Worm (Caenorhabditis elegans): Measurements from ENCODE around the gene F02C12.3.
A peak's percentile ranks its signal among the peaks of the same experiment; 100 is the strongest.

The F02C12.3 gene

DNA sequence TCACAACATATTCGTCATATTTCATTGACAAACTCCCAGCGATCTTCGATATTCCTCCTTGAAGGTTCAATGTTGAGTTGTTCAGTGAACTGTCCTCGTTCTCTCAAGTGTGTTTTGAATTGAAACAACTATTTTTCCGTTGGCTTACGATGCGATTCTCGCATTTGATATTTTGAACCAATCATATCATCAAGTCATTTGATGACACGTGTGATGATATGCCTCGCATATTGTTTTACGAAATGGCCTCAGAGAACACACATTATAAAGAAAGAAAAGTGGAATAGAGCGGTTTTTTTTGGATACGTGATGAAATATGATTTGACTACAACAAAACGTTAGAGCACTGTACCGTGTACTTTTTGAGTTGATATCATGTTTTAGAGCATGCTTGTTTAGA lies 48.4 kb upstream of the F02C12.3 start (continued):
- TF ChIP-seq let-607 (tag; optimal IDR thresholded peaks at IDR 0.05) (peak in 1 of 2 experiments; percentile 81), F23B12.7 (tag; optimal IDR thresholded peaks at IDR 0.05; ENCODE audit: insufficient read depth) (peak; percentile 24), repo-1 (tag; optimal IDR thresholded peaks at IDR 0.05) (no peak), die-1 (tag; optimal IDR thresholded peaks at IDR 0.05) (no peak)

ce11 chrX:13349230-13350122 lies 47.3 kb upstream of the F02C12.3 start:
- TF ChIP-seq repo-1 (tag; optimal IDR thresholded peaks at IDR 0.05): peak; percentile 88
- no peak for TF ChIP-seq pbrm-1 (GFP tag; IDR thresholded peaks at IDR 0.05)
- no peak for TF ChIP-seq aptf-3 (GFP tag; IDR thresholded peaks at IDR 0.05)
- TF ChIP-seq athp-1 (tag; optimal IDR thresholded peaks at IDR 0.05): peak; percentile 7
- TF ChIP-seq madf-10 (tag; optimal IDR thresholded peaks at IDR 0.05): peak; percentile 23
- TF ChIP-seq F22D6.2 (tag; optimal IDR thresholded peaks at IDR 0.05): peak; percentile 62
- TF ChIP-seq aptf-2 (GFP tag; conservative IDR thresholded peaks at IDR 0.05): no peak
- peak; percentile 26 for TF ChIP-seq nhr-90 (tag; optimal IDR thresholded peaks at IDR 0.05)
- TF ChIP-seq akir-1 (GFP tag; optimal IDR thresholded peaks at IDR 0.05): no peak
- TF ChIP-seq atf-7 (tag; optimal IDR thresholded peaks at IDR 0.05): peak; percentile 39
- TF ChIP-seq zim-3 (tag; optimal IDR thresholded peaks at IDR 0.05): peak; percentile 83
- TF ChIP-seq nhr-120 (GFP tag; IDR thresholded peaks at IDR 0.05): no peak
- TF ChIP-seq B0035.1 (tag; optimal IDR thresholded peaks at IDR 0.05): peak; percentile 19
- no peak for TF ChIP-seq madf-8 (GFP tag; conservative IDR thresholded peaks at IDR 0.05)
- TF ChIP-seq sdz-38 (tag; optimal IDR thresholded peaks at IDR 0.05): no peak
- no peak for TF ChIP-seq F57A8.1 (GFP tag; optimal IDR thresholded peaks at IDR 0.05)
- peak; percentile 36; the same call in 1 of the 2 replicates for TF ChIP-seq madf-6 (GFP tag; IDR thresholded peaks at IDR 0.05)
- no peak for TF ChIP-seq tbx-9 (tag; optimal IDR thresholded peaks at IDR 0.05; ENCODE audit: borderline replicate concordance)
- TF ChIP-seq Y79H2A.3 (GFP tag; conservative IDR thresholded peaks at IDR 0.05): no peak
- TF ChIP-seq F10E7.11 (tag; optimal IDR thresholded peaks at IDR 0.05): no peak
- TF ChIP-seq lag-1 (GFP tag; IDR thresholded peaks at IDR 0.05): no peak
- no peak for TF ChIP-seq unc-130 (GFP tag; optimal IDR thresholded peaks at IDR 0.05)
- TF ChIP-seq cebp-1 (GFP tag; IDR thresholded peaks at IDR 0.05): no peak
- peak; percentile 67 for TF ChIP-seq cebp-1 (tag; optimal IDR thresholded peaks at IDR 0.05)
- TF ChIP-seq ZK185.1 (tag; optimal IDR thresholded peaks at IDR 0.05; ENCODE audit: poor library complexity, severe bottlenecking): peak; percentile 45
- no peak for TF ChIP-seq D2030.7 (GFP tag; IDR thresholded peaks at IDR 0.05)
- TF ChIP-seq bed-1 (GFP tag; IDR thresholded peaks at IDR 0.05): no peak
- no peak for TF ChIP-seq Y53F4B.3 (GFP tag; IDR thresholded peaks at IDR 0.05)
- no peak for TF ChIP-seq F33H1.4 (GFP tag; IDR thresholded peaks at IDR 0.05)
- TF ChIP-seq egrh-3 (GFP tag; IDR thresholded peaks at IDR 0.05): no peak
- no peak for TF ChIP-seq egl-18 (GFP tag; IDR thresholded peaks at IDR 0.05)
- TF ChIP-seq ekl-4 (GFP tag; IDR thresholded peaks at IDR 0.05): peak; percentile 28; the same call in 1 of the 2 replicates
- TF ChIP-seq C06A6.2 (GFP tag; conservative IDR thresholded peaks at IDR 0.05): 0 out of 2 replicates have a peak, but pooled peaks have one; percentile 11
- TF ChIP-seq cebp-2 (GFP tag; IDR thresholded peaks at IDR 0.05): 0 out of 2 replicates have a peak, but pooled peaks have one; percentile 4
- TF ChIP-seq dpl-1 (GFP tag; optimal IDR thresholded peaks at IDR 0.05): no peak
- TF ChIP-seq gei-17 (GFP tag; optimal IDR thresholded peaks at IDR 0.05): peak; percentile 67
- no peak for TF ChIP-seq ceh-91 (GFP tag; IDR thresholded peaks at IDR 0.05)
- peak in 1 of 2 experiments; percentile 63 for TF ChIP-seq let-607 (tag; optimal IDR thresholded peaks at IDR 0.05)
- TF ChIP-seq nhr-179 (tag; optimal IDR thresholded peaks at IDR 0.05): no peak
- TF ChIP-seq lir-1 (GFP tag; conservative IDR thresholded peaks at IDR 0.05): 0 out of 2 replicates have a peak, but pooled peaks have one; percentile 26
- peak; percentile 83 for TF ChIP-seq nfyb-1 (GFP tag; IDR thresholded peaks at IDR 0.05)
- TF ChIP-seq fkh-3 (tag; optimal IDR thresholded peaks at IDR 0.05): no peak
- no peak for TF ChIP-seq rcor-1 (GFP tag; IDR thresholded peaks at IDR 0.05)
